Worm (Caenorhabditis elegans): ENCODE results near the gene ZK328.6.
A peak's percentile ranks its signal among the peaks of the same experiment; 100 is the strongest.

ZK328.6 gene

ce11 chrIII:6077973-6078372 lies 47.6 kb upstream of the ZK328.6 start (continued):
- TF ChIP-seq unc-130 (tag; optimal IDR thresholded peaks at IDR 0.05) (no peak), nhr-76 (tag; optimal IDR thresholded peaks at IDR 0.05) (no peak), aha-1 (tag; optimal IDR thresholded peaks at IDR 0.05) (no peak), nhr-11 (tag; optimal IDR thresholded peaks at IDR 0.05) (no peak), Y116A8C.19 (tag; optimal IDR thresholded peaks at IDR 0.05; ENCODE audit: borderline replicate concordance) (no peak), elt-3 (tag; optimal IDR thresholded peaks at IDR 0.05) (no peak), aly-2 (tag; optimal IDR thresholded peaks at IDR 0.05) (no peak), lin-14 (GFP tag; optimal IDR thresholded peaks at IDR 0.05) (peak; percentile 50), F16B12.6 (tag; optimal IDR thresholded peaks at IDR 0.05) (no peak), egl-27 (tag; optimal IDR thresholded peaks at IDR 0.05) (no peak), unc-30 (tag; optimal IDR thresholded peaks at IDR 0.05) (no peak), jun-1 (tag; optimal IDR thresholded peaks at IDR 0.05) (no peak), xbp-1 (tag; optimal IDR thresholded peaks at IDR 0.05) (no peak), snu-23 (GFP tag; optimal IDR thresholded peaks at IDR 0.05) (no peak), lsy-2 (tag; optimal IDR thresholded peaks at IDR 0.05) (peak in 1 of 2 experiments; percentile 14), hlh-4 (tag; optimal IDR thresholded peaks at IDR 0.05) (no peak), pqm-1 (tag; optimal IDR thresholded peaks at IDR 0.05) (no peak), ceh-88 (GFP tag; IDR thresholded peaks at IDR 0.05) (no peak), efl-3 (GFP tag; optimal IDR thresholded peaks at IDR 0.05) (no peak), ceh-63 (GFP tag; optimal IDR thresholded peaks at IDR 0.05) (no peak), ceh-82 (tag; optimal IDR thresholded peaks at IDR 0.05) (no peak), irx-1 (tag; optimal IDR thresholded peaks at IDR 0.05) (no peak), efl-1 (optimal IDR thresholded peaks at IDR 0.05) (no peak), efl-1 (GFP tag; optimal IDR thresholded peaks at IDR 0.05 in 1 of 2) (no peak), C34B4.2 (tag; optimal IDR thresholded peaks at IDR 0.05) (no peak), blmp-1 (tag; optimal IDR thresholded peaks at IDR 0.05) (peak; percentile 14), nhr-12 (tag; optimal IDR thresholded peaks at IDR 0.05) (no peak), ceh-8 (GFP tag; optimal IDR thresholded peaks at IDR 0.05) (no peak), dsc-1 (tag; optimal IDR thresholded peaks at IDR 0.05) (peak; percentile 12), lin-39 (tag; optimal IDR thresholded peaks at IDR 0.05) (no peak), egl-13 (tag; optimal IDR thresholded peaks at IDR 0.05) (no peak), fkh-10 (GFP tag; optimal IDR thresholded peaks at IDR 0.05) (no peak), unc-86 (tag; optimal IDR thresholded peaks at IDR 0.05) (peak; percentile 12), vab-15 (tag; optimal IDR thresholded peaks at IDR 0.05) (no peak), lin-35 (GFP tag; optimal IDR thresholded peaks at IDR 0.05) (no peak), pax-3 (tag; optimal IDR thresholded peaks at IDR 0.05) (no peak), C04F5.9 (tag; optimal IDR thresholded peaks at IDR 0.05) (no peak), grh-1 (GFP tag; IDR thresholded peaks at IDR 0.05) (no peak), fkh-4 (tag; optimal IDR thresholded peaks at IDR 0.05; ENCODE audit: borderline replicate concordance) (no peak), nhr-20 (tag; optimal IDR thresholded peaks at IDR 0.05) (no peak), ztf-4 (tag; optimal IDR thresholded peaks at IDR 0.05) (no peak), elt-2 (tag; optimal IDR thresholded peaks at IDR 0.05) (no peak), skn-1 (tag; optimal IDR thresholded peaks at IDR 0.05) (peak; percentile 44), snpc-4 (tag; optimal IDR thresholded peaks at IDR 0.05) (no peak), sup-37 (GFP tag; optimal IDR thresholded peaks at IDR 0.05) (no peak), nhr-19 (GFP tag; conservative IDR thresholded peaks at IDR 0.05) (no peak), nhr-47 (tag; optimal IDR thresholded peaks at IDR 0.05) (peak; percentile 14), nhr-77 (tag; optimal IDR thresholded peaks at IDR 0.05) (no peak), C16A3.4 (tag; optimal IDR thresholded peaks at IDR 0.05) (no peak), unc-98 (GFP tag; IDR thresholded peaks at IDR 0.05) (no peak), nhr-90 (tag; optimal IDR thresholded peaks at IDR 0.05; ENCODE audit: poor library complexity) (no peak), pag-3 (tag; optimal IDR thresholded peaks at IDR 0.05; ENCODE audit: borderline replicate concordance, insufficient read depth) (no peak), lir-3 (tag; optimal IDR thresholded peaks at IDR 0.05; ENCODE audit: poor library complexity) (no peak)

Measured in whole organism, L1 larva.